Worm (Caenorhabditis elegans) whole organism, L4/young adult: ENCODE results near the gene mop-25.2.

ENCODE experiments used
- W03F9.2 ChIP-seq: fragments of 150-350 bp; optimal IDR thresholded peaks from 2 replicates; lab custom pipeline; 2014; ENCODE audit warnings: missing biosample characterization, missing genetic modification characterization
- dao-5 ChIP-seq: sonication (generic microtip); optimal IDR thresholded peaks from 2 replicates; lab custom pipeline; 2016; ENCODE audit warnings: missing genotype, missing genetic modification characterization, moderate library complexity, missing compliant biosample characterization
- him-1 ChIP-seq: sonication (generic microtip); optimal IDR thresholded peaks from 2 replicates; lab custom pipeline; 2016; ENCODE audit warnings: missing genotype, missing genetic modification reagents, missing genetic modification characterization, missing compliant biosample characterization

- TF ChIP-seq W03F9.2 (no peak), him-1 (tag; lab: Kevin White, UChicago) (no peak), dao-5 (tag; lab: Kevin White, UChicago) (no peak)
Measured at ce11 chrII:9660379-9660778, 43.1 kb downstream of the mop-25.2 start, which contains the start of gene ZK1320.3.
